Fruit fly (Drosophila melanogaster): ENCODE data around the gene CG44325.

Gene CG44325

DNA sequence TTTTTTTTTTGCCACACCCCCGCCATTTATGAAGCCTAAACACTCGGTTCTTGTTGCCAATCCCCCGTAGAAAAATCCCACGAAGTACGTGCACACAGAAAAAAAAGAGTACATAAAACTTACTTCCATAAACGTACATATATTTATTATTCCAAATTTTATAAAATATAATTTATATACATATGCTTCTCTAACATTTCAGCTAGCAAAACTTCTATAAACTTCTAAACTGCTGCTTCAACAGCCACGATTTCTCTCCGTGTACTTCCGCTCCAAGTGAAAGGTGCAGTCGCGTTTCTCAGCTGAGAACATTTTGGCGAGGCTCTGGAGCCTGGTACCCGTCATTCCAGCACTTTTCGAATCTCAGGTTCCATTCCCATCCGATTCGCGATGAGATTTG lies 15.6 kb downstream of the CG44325 start (continued):
- TF ChIP-seq CG31388 (GFP tag; optimal IDR thresholded peaks at IDR 0.05): no peak
- TF ChIP-seq CG17328 (GFP tag; IDR thresholded peaks at IDR 0.05): no peak
- no peak for TF ChIP-seq B-H2 (GFP tag; optimal IDR thresholded peaks at IDR 0.05)
- TF ChIP-seq CG6689 (GFP tag; IDR thresholded peaks at IDR 0.05): peak; percentile 46
- 0 out of 2 replicates have a peak, but pooled peaks have one; percentile 33 for TF ChIP-seq CG11085 (GFP tag; IDR thresholded peaks at IDR 0.05)
- TF ChIP-seq Dip2 (GFP tag; IDR thresholded peaks at IDR 0.05): no peak
- no peak for TF ChIP-seq cg (GFP tag; optimal IDR thresholded peaks at IDR 0.05)
- TF ChIP-seq peb (GFP tag; IDR thresholded peaks at IDR 0.05): no peak
- no peak for TF ChIP-seq nau (GFP tag; optimal IDR thresholded peaks at IDR 0.05)
- TF ChIP-seq Sox102F (GFP tag; optimal IDR thresholded peaks at IDR 0.05): peak; percentile 52
- no peak for TF ChIP-seq Kr (GFP tag; optimal IDR thresholded peaks at IDR 0.05)
- no peak for TF ChIP-seq CG10654 (GFP tag; optimal IDR thresholded peaks at IDR 0.05)
- no peak for TF ChIP-seq Doc2 (GFP tag; IDR thresholded peaks at IDR 0.05)
- TF ChIP-seq mam (GFP tag; optimal IDR thresholded peaks at IDR 0.05): no peak
- no peak for TF ChIP-seq MBD-R2 (GFP tag; IDR thresholded peaks at IDR 0.05)
- no peak for TF ChIP-seq slou (GFP tag; optimal IDR thresholded peaks at IDR 0.05)
- no peak for TF ChIP-seq bab2 (GFP tag; optimal IDR thresholded peaks at IDR 0.05)
- no peak for TF ChIP-seq bigmax (GFP tag; optimal IDR thresholded peaks at IDR 0.05)
- no peak for TF ChIP-seq CG5953 (GFP tag; IDR thresholded peaks at IDR 0.05)
- TF ChIP-seq Mes4 (GFP tag; optimal IDR thresholded peaks at IDR 0.05): no peak
- TF ChIP-seq Doc3 (GFP tag; IDR thresholded peaks at IDR 0.05; ENCODE audit: partially characterized antibody): no peak
- TF ChIP-seq ind (GFP tag; optimal IDR thresholded peaks at IDR 0.05): no peak
- no peak for TF ChIP-seq Hmx (GFP tag; optimal IDR thresholded peaks at IDR 0.05)
- TF ChIP-seq crc (GFP tag; optimal IDR thresholded peaks at IDR 0.05): no peak
- no peak for TF ChIP-seq fd64A (GFP tag; optimal IDR thresholded peaks at IDR 0.05)
- TF ChIP-seq ab (GFP tag; optimal IDR thresholded peaks at IDR 0.05): no peak
- peak; percentile 14 for TF ChIP-seq Ssrp (tag; optimal IDR thresholded peaks at IDR 0.05)
- no peak for TF ChIP-seq nerfin-1 (tag; optimal IDR thresholded peaks at IDR 0.05)
- no peak for TF ChIP-seq CG13775 (GFP tag; optimal IDR thresholded peaks at IDR 0.05)
- TF ChIP-seq tio (GFP tag; optimal IDR thresholded peaks at IDR 0.05): no peak
- TF ChIP-seq Stat92E (GFP tag; optimal IDR thresholded peaks at IDR 0.05): no peak
- no peak for TF ChIP-seq H15 (GFP tag; IDR thresholded peaks at IDR 0.05)
- no peak for TF ChIP-seq CG17802 (tag; optimal IDR thresholded peaks at IDR 0.05)
- TF ChIP-seq Oli (tag; optimal IDR thresholded peaks at IDR 0.05): no peak
- peak; percentile 60; the same call in 1 of the 3 replicates for TF ChIP-seq dysf (GFP tag; IDR thresholded peaks at IDR 0.05)
- TF ChIP-seq fd3F (GFP tag; optimal IDR thresholded peaks at IDR 0.05): no peak
- no peak for TF ChIP-seq CG4707 (GFP tag; optimal IDR thresholded peaks at IDR 0.05)
- TF ChIP-seq ase (GFP tag; IDR thresholded peaks at IDR 0.05): no peak
- TF ChIP-seq CG6654 (GFP tag; optimal IDR thresholded peaks at IDR 0.05): no peak
- TF ChIP-seq lab (GFP tag; optimal IDR thresholded peaks at IDR 0.05): no peak
- peak; percentile 31 for TF ChIP-seq nmo (GFP tag; optimal IDR thresholded peaks at IDR 0.05)
- no peak for TF ChIP-seq CG6791 (GFP tag; IDR thresholded peaks at IDR 0.05; ENCODE audit: partially characterized antibody)
- TF ChIP-seq Dek (tag; optimal IDR thresholded peaks at IDR 0.05): peak; percentile 10
- no peak for TF ChIP-seq amos (GFP tag; IDR thresholded peaks at IDR 0.05; ENCODE audit: partially characterized antibody)
- TF ChIP-seq CG14860 (GFP tag; IDR thresholded peaks at IDR 0.05; ENCODE audit: partially characterized antibody): no peak
- TF ChIP-seq CG17385 (GFP tag; optimal IDR thresholded peaks at IDR 0.05): no peak
- TF ChIP-seq CG1647 (GFP tag; optimal IDR thresholded peaks at IDR 0.05): no peak
- no peak for TF ChIP-seq CG1792 (GFP tag; optimal IDR thresholded peaks at IDR 0.05)
- no peak for TF ChIP-seq mirr (GFP tag; optimal IDR thresholded peaks at IDR 0.05)
- TF ChIP-seq CG7271 (tag; optimal IDR thresholded peaks at IDR 0.05): no peak
- TF ChIP-seq CG16779 (GFP tag; IDR thresholded peaks at IDR 0.05): no peak

All from whole organism, embryonic.